Worm (Caenorhabditis elegans): ENCODE data around the gene tni-3.

ce11 chrV:16840961-16841360 is 6.0 kb upstream of the tni-3 start, which contains the start of gene clec-40:
- TF ChIP-seq ztf-22 (GFP tag; optimal IDR thresholded peaks at IDR 0.05) (no peak), efl-1 (GFP tag; optimal IDR thresholded peaks at IDR 0.05) (no peak), atf-7 (tag; optimal IDR thresholded peaks at IDR 0.05) (no peak), ama-1 (optimal IDR thresholded peaks at IDR 0.05) (no peak), ama-1 (GFP tag; optimal IDR thresholded peaks at IDR 0.05) (no peak), C17E4.6 (GFP tag; IDR thresholded peaks at IDR 0.05) (no peak), unc-62 (GFP tag; optimal IDR thresholded peaks at IDR 0.05) (no peak), F10E7.11 (tag; optimal IDR thresholded peaks at IDR 0.05) (no peak), Y79H2A.3 (GFP tag; conservative IDR thresholded peaks at IDR 0.05) (no peak)
